Worm (Caenorhabditis elegans): Measurements from ENCODE around the gene prp-18.

prp-18 gene

ce11 chrIV:9849624-9850023 is 34.6 kb downstream of the prp-18 start, which contains the start of gene K07F5.8:
Gene K07F5.8, minus strand, starts transcription at chrIV:9849724.
- TF ChIP-seq nhr-11 (tag; optimal IDR thresholded peaks at IDR 0.05) (no peak), mbf-1 (tag; optimal IDR thresholded peaks at IDR 0.05) (no peak), unc-39 (tag; optimal IDR thresholded peaks at IDR 0.05) (no peak), ceh-16 (tag; optimal IDR thresholded peaks at IDR 0.05) (no peak), ztf-11 (tag; optimal IDR thresholded peaks at IDR 0.05) (no peak), ceh-82 (tag; optimal IDR thresholded peaks at IDR 0.05) (no peak), ZK546.5 (tag; optimal IDR thresholded peaks at IDR 0.05) (no peak), elt-3 (tag; optimal IDR thresholded peaks at IDR 0.05) (no peak), nhr-23 (tag; optimal IDR thresholded peaks at IDR 0.05) (no peak), alr-1 (tag; optimal IDR thresholded peaks at IDR 0.05) (no peak), sma-3 (GFP tag; optimal IDR thresholded peaks at IDR 0.05) (no peak), nhr-21 (tag; optimal IDR thresholded peaks at IDR 0.05) (no peak), lin-13 (GFP tag; optimal IDR thresholded peaks at IDR 0.05) (no peak), lsy-2 (tag; optimal IDR thresholded peaks at IDR 0.05) (no peak), nhr-6 (tag; optimal IDR thresholded peaks at IDR 0.05) (no peak), lin-11 (tag; optimal IDR thresholded peaks at IDR 0.05) (no peak), egl-27 (tag; optimal IDR thresholded peaks at IDR 0.05) (no peak), mab-5 (tag; optimal IDR thresholded peaks at IDR 0.05) (no peak), nhr-10 (tag; optimal IDR thresholded peaks at IDR 0.05) (no peak), snpc-4 (tag; optimal IDR thresholded peaks at IDR 0.05) (no peak)

DNA sequence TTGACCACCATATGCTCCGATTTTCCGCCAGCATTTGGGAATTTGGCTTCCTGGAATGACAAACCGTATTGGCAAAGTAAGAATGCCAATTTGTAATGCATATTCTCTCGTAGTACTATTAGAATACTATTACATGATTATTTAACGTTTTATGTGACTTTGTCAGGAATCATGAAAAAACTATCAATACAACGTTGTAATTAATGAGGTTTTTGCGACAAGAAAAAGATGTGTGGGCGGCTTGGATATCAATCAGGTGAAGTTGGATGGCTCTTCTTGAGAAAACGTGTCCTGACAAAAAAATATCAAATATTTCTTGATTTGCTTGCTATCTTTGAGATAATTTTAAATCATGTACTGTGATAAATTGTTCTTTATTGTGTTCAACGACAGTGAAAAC is 36.1 kb downstream of the prp-18 start, which contains the start of gene K07F5.7:
TSS of gene K07F5.7 (minus strand) at position 101 of the 400 bp plus-strand sequence.
- TF ChIP-seq nhr-21 (tag; optimal IDR thresholded peaks at IDR 0.05), result no peak
- TF ChIP-seq lsy-2 (tag; optimal IDR thresholded peaks at IDR 0.05), result no peak
- TF ChIP-seq crh-2 (tag; optimal IDR thresholded peaks at IDR 0.05), result no peak
- TF ChIP-seq lin-39 (tag; optimal IDR thresholded peaks at IDR 0.05), result no peak
- no peak for TF ChIP-seq ceh-82 (tag; optimal IDR thresholded peaks at IDR 0.05)
- no peak for TF ChIP-seq aly-2 (tag; optimal IDR thresholded peaks at IDR 0.05)
- no peak for TF ChIP-seq snpc-4 (tag; optimal IDR thresholded peaks at IDR 0.05)
- TF ChIP-seq mdl-1 (tag; optimal IDR thresholded peaks at IDR 0.05), result no peak
- no peak for TF ChIP-seq skn-1 (tag; optimal IDR thresholded peaks at IDR 0.05)
- no peak for TF ChIP-seq nhr-12 (tag; optimal IDR thresholded peaks at IDR 0.05)
- TF ChIP-seq R02D3.7 (tag; optimal IDR thresholded peaks at IDR 0.05), result no peak
- no peak for TF ChIP-seq unc-55 (GFP tag; optimal IDR thresholded peaks at IDR 0.05)

DNA sequence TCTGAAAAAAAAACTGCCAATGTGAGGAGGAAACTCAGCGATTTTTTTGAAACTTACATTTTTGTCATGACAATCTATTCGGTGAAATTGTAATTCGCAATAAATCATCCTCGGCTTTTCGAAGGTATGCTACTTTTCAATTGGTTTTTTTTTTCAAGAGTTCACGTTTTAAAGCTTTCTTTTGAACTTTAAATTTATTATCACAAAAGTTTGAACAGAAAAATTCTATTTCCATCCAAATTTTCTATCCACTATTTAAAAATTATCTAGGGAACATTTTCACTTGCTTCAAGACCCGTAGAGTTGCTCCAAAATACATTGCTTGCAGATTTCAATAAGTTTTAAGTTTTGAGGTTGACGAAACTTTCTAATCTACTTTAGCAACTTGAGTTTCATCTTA is 37.6 kb downstream of the prp-18 start, which contains the start of gene K07F5.6:
TSS of gene K07F5.6 (minus strand) at position 101 of the 400 bp plus-strand sequence.
- no peak for TF ChIP-seq dmd-4 (tag; optimal IDR thresholded peaks at IDR 0.05)
- no peak for TF ChIP-seq ZK546.5 (tag; optimal IDR thresholded peaks at IDR 0.05)
- TF ChIP-seq nhr-77 (tag; optimal IDR thresholded peaks at IDR 0.05), result no peak
- TF ChIP-seq sma-9 (GFP tag; optimal IDR thresholded peaks at IDR 0.05), result no peak
- TF ChIP-seq sma-9 (tag; optimal IDR thresholded peaks at IDR 0.05), result no peak
- no peak for TF ChIP-seq sma-3 (GFP tag; optimal IDR thresholded peaks at IDR 0.05)
- TF ChIP-seq lsy-2 (tag; optimal IDR thresholded peaks at IDR 0.05), result no peak
- no peak for TF ChIP-seq nhr-129 (tag; optimal IDR thresholded peaks at IDR 0.05)
- TF ChIP-seq nhr-23 (tag; optimal IDR thresholded peaks at IDR 0.05), result no peak
- TF ChIP-seq gmeb-1 (tag; optimal IDR thresholded peaks at IDR 0.05), result no peak
- no peak for TF ChIP-seq Y55F3AM.14 (GFP tag; optimal IDR thresholded peaks at IDR 0.05)
- TF ChIP-seq elt-3 (tag; optimal IDR thresholded peaks at IDR 0.05), result no peak
- TF ChIP-seq alr-1 (tag; optimal IDR thresholded peaks at IDR 0.05), result no peak
- no peak for TF ChIP-seq skn-1 (tag; optimal IDR thresholded peaks at IDR 0.05)
- no peak for TF ChIP-seq ceh-82 (tag; optimal IDR thresholded peaks at IDR 0.05)
- TF ChIP-seq lin-13 (GFP tag; optimal IDR thresholded peaks at IDR 0.05), result no peak
- no peak for TF ChIP-seq ceh-16 (tag; optimal IDR thresholded peaks at IDR 0.05)
- TF ChIP-seq snpc-4 (tag; optimal IDR thresholded peaks at IDR 0.05), result no peak
- TF ChIP-seq F13H6.1 (tag; optimal IDR thresholded peaks at IDR 0.05), result no peak
- TF ChIP-seq nhr-21 (tag; optimal IDR thresholded peaks at IDR 0.05), result no peak
- TF ChIP-seq R02D3.7 (tag; optimal IDR thresholded peaks at IDR 0.05), result no peak

DNA sequence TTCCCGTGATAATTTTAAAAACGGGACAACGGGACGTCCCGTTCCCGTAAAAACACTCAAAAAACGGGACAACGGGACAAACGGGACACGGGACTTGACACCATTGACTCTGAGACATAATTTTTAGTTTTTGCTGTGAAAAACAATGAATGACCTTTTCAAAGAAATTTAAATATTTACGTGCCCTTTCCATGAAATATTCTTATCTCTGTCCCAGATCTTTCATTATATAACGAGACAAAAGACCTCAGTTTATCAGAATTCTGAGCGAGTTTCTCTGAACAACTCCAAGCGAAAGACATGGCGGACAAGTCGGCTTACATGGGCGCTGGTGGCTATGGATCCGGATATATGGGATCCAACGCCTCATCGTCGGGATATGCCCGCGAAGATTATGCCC is 40.4 kb downstream of the prp-18 start, which contains the start of gene nspd-2:
TSS of gene nspd-2 (plus strand) at position 301 of the 400 bp plus-strand sequence.
- TF ChIP-seq nhr-12 (tag; optimal IDR thresholded peaks at IDR 0.05), result no peak
- TF ChIP-seq ZK546.5 (tag; optimal IDR thresholded peaks at IDR 0.05), result no peak
